Worm (Caenorhabditis elegans) whole organism, mixed stage, embryonic: ENCODE data around the gene T09A12.1.

ENCODE experiments used
- M03D4.4 ChIP-seq: sonication (generic microtip); optimal IDR thresholded peaks from 2 replicates; lab custom pipeline; 2017; ENCODE audit warnings: mild to moderate bottlenecking, missing genetic modification characterization, missing compliant biosample characterization
- bed-3 ChIP-seq: fragments of 200-800 bp; sonication (Bioruptor generic); optimal IDR thresholded peaks from 3 replicates; lab custom pipeline; 2018; ENCODE audit warnings: mild to moderate bottlenecking, missing genetic modification characterization, moderate library complexity, missing compliant biosample characterization
- blmp-1 ChIP-seq: fragments of 150-350 bp; optimal IDR thresholded peaks from 2 replicates; lab custom pipeline; 2014; ENCODE audit warnings: missing biosample characterization, missing genetic modification characterization
- ceh-39 ChIP-seq: fragments of 150-350 bp; optimal IDR thresholded peaks from 2 replicates; lab custom pipeline; 2014; ENCODE audit warnings: missing biosample characterization, missing genetic modification characterization
- ceh-43 ChIP-seq: fragments of 200-800 bp; sonication (Bioruptor generic); optimal IDR thresholded peaks from 2 replicates; lab custom pipeline; 2018; ENCODE audit warnings: mild to moderate bottlenecking, missing genetic modification characterization, moderate library complexity, missing compliant biosample characterization
- ceh-83 ChIP-seq: fragments of 200-800 bp; sonication (Bioruptor generic); optimal IDR thresholded peaks from 2 replicates; lab custom pipeline; 2018; ENCODE audit warnings: mild to moderate bottlenecking, missing genetic modification characterization, missing compliant biosample characterization
- ces-1 ChIP-seq: fragments of 150-350 bp; optimal IDR thresholded peaks from 2 replicates; lab custom pipeline; 2014; ENCODE audit warnings: missing biosample characterization, missing genetic modification reagents, missing genetic modification characterization
- cnd-1 ChIP-seq: fragments of 200-800 bp; sonication (Bioruptor generic); optimal IDR thresholded peaks from 2 replicates; lab custom pipeline; 2018; ENCODE audit warnings: mild to moderate bottlenecking, missing genetic modification characterization, missing compliant biosample characterization
- drap-1 ChIP-seq: fragments of 200-800 bp; sonication (Bioruptor generic); optimal IDR thresholded peaks from 3 replicates; lab custom pipeline; 2018; ENCODE audit warnings: mild to moderate bottlenecking, missing genetic modification characterization, missing compliant biosample characterization
- elt-1 ChIP-seq: sonication (generic microtip); optimal IDR thresholded peaks from 2 replicates; lab custom pipeline; 2017; ENCODE audit warnings: missing genetic modification characterization, mild to moderate bottlenecking, missing compliant biosample characterization, antibody characterized with exemption, moderate library complexity, borderline replicate concordance; ENCODE audit not compliant: insufficient read depth
- flh-1 ChIP-seq: fragments of 200-800 bp; sonication (Bioruptor generic); optimal IDR thresholded peaks from 2 replicates; lab custom pipeline; 2018; ENCODE audit warnings: mild to moderate bottlenecking, missing genetic modification characterization, moderate library complexity, missing compliant biosample characterization
- ham-2 ChIP-seq: fragments of 200-800 bp; sonication (Bioruptor generic); optimal IDR thresholded peaks from 2 replicates; lab custom pipeline; 2018; ENCODE audit warnings: mild to moderate bottlenecking, missing genetic modification characterization, missing compliant biosample characterization
- lin-32 ChIP-seq: fragments of 200-800 bp; sonication (Bioruptor generic); optimal IDR thresholded peaks from 2 replicates; lab custom pipeline; 2018; ENCODE audit warnings: mild to moderate bottlenecking, missing genetic modification characterization, missing compliant biosample characterization
- lsy-2 ChIP-seq: fragments of 150-350 bp; optimal IDR thresholded peaks from 2 replicates; lab custom pipeline; 2014; ENCODE audit warnings: missing biosample characterization, missing genetic modification characterization
- mab-5 ChIP-seq: fragments of 150-350 bp; optimal IDR thresholded peaks from 2 replicates; lab custom pipeline; 2014; ENCODE audit warnings: missing biosample characterization, missing genetic modification characterization
- mep-1 ChIP-seq: fragments of 150-350 bp; optimal IDR thresholded peaks from 2 replicates; lab custom pipeline; 2017; ENCODE audit warnings: missing biosample characterization, missing genetic modification reagents, missing genetic modification characterization, inconsistent platforms
- mls-2 ChIP-seq: sonication (generic microtip); optimal IDR thresholded peaks from 2 replicates; lab custom pipeline; 2016; ENCODE audit warnings: mild to moderate bottlenecking, missing genetic modification characterization, moderate library complexity, missing compliant biosample characterization
- nhr-12 ChIP-seq: fragments of 150-350 bp; optimal IDR thresholded peaks from 2 replicates; lab custom pipeline; 2014; ENCODE audit warnings: missing biosample characterization, missing genetic modification characterization
- nhr-2 ChIP-seq: fragments of 150-350 bp; optimal IDR thresholded peaks from 2 replicates; lab custom pipeline; 2014; ENCODE audit warnings: missing biosample characterization, missing genetic modification characterization
- nhr-237 ChIP-seq: fragments of 150-350 bp; optimal IDR thresholded peaks from 2 replicates; lab custom pipeline; 2014; ENCODE audit warnings: missing biosample characterization, missing genetic modification characterization
- nhr-28 ChIP-seq: fragments of 150-350 bp; optimal IDR thresholded peaks from 2 replicates; lab custom pipeline; 2014; ENCODE audit warnings: missing biosample characterization, missing genetic modification characterization
- nhr-76 ChIP-seq: sonication (generic microtip); optimal IDR thresholded peaks from 2 replicates; lab custom pipeline; 2017; ENCODE audit warnings: missing biosample characterization, missing genetic modification characterization
- pha-4 ChIP-seq: fragments of 150-350 bp; optimal IDR thresholded peaks from 2 replicates; lab custom pipeline; 2018; ENCODE audit warnings: missing biosample characterization, missing genetic modification reagents, missing genetic modification characterization
- sem-2 ChIP-seq: fragments of 200-800 bp; sonication (Bioruptor generic); optimal IDR thresholded peaks from 2 replicates; lab custom pipeline; 2018; ENCODE audit warnings: mild to moderate bottlenecking, missing genetic modification characterization, missing compliant biosample characterization
- snpc-4 ChIP-seq: fragments of 150-350 bp; optimal IDR thresholded peaks from 2 replicates; lab custom pipeline; 2014; ENCODE audit warnings: missing biosample characterization, missing genetic modification characterization
- sptf-1 ChIP-seq: sonication (generic microtip); optimal IDR thresholded peaks from 2 replicates; lab custom pipeline; 2017; ENCODE audit warnings: mild to moderate bottlenecking, missing genetic modification characterization, moderate library complexity, missing compliant biosample characterization
- tbx-8 ChIP-seq: fragments of 200-800 bp; sonication (Bioruptor generic); optimal IDR thresholded peaks from 2 replicates; lab custom pipeline; 2018; ENCODE audit warnings: mild to moderate bottlenecking, missing genetic modification characterization, moderate library complexity, missing compliant biosample characterization
- unc-120 ChIP-seq: sonication (generic microtip); optimal IDR thresholded peaks from 2 replicates; lab custom pipeline; 2017; ENCODE audit warnings: missing genetic modification characterization, missing compliant biosample characterization; ENCODE audit not compliant: poor library complexity, severe bottlenecking
- unc-39 ChIP-seq: fragments of 150-350 bp; optimal IDR thresholded peaks from 2 replicates; lab custom pipeline; 2014; ENCODE audit warnings: missing biosample characterization, missing genetic modification characterization
- unc-62 ChIP-seq: fragments of 150-350 bp; optimal IDR thresholded peaks from 2 replicates; lab custom pipeline; 2014; ENCODE audit warnings: missing biosample characterization, missing genetic modification reagents, missing genetic modification characterization
- zip-8 ChIP-seq: fragments of 150-350 bp; optimal IDR thresholded peaks from 2 replicates; lab custom pipeline; 2014; ENCODE audit warnings: missing biosample characterization, missing genetic modification characterization

Gene T09A12.1

DNA sequence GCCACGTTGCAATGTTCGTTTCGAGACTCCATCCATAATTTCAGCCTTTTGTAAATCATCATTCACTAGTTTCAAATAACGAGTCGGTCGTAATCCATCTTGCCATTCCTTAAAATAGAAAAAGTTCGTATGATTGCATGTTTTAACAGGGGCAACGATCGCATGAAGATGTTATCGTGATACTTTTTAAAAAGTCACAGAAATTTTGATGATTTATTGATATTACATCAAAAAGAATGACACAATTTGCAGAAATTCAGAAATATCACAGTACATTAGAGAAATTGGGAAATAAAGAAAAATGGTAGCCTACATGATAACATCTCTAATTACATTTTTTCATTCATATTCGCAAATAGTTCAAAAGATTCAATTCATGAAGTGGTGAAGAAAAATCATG, 29.1 kb downstream of the T09A12.1 start:
- TF ChIP-seq ham-2 = no peak
- TF ChIP-seq snpc-4 (tag; lab: Kevin White, UChicago) = no peak
- no peak for TF ChIP-seq nhr-28 (tag; lab: Kevin White, UChicago)
- TF ChIP-seq tbx-8 = no peak
- no peak for TF ChIP-seq mls-2
- no peak for TF ChIP-seq ceh-39 (tag; lab: Kevin White, UChicago)
- TF ChIP-seq bed-3 (GFP tag; lab: Kevin White, UChicago) = no peak
- TF ChIP-seq elt-1 (tag; lab: Kevin White, UChicago) = no peak
- TF ChIP-seq nhr-2 (tag; lab: Kevin White, UChicago) = no peak
- no peak for TF ChIP-seq cnd-1 (tag; lab: Kevin White, UChicago)
- TF ChIP-seq pha-4 (tag; lab: Kevin White, UChicago) = no peak
- TF ChIP-seq unc-39 = no peak
- TF ChIP-seq nhr-12 (tag; lab: Kevin White, UChicago) = no peak
- TF ChIP-seq mep-1 (tag; lab: Kevin White, UChicago) = no peak
- TF ChIP-seq unc-62 (GFP tag; lab: Kevin White, UChicago) = no peak
- no peak for TF ChIP-seq zip-8
- TF ChIP-seq mab-5 = no peak
- TF ChIP-seq ceh-83 = no peak
- TF ChIP-seq ceh-43 = no peak

DNA sequence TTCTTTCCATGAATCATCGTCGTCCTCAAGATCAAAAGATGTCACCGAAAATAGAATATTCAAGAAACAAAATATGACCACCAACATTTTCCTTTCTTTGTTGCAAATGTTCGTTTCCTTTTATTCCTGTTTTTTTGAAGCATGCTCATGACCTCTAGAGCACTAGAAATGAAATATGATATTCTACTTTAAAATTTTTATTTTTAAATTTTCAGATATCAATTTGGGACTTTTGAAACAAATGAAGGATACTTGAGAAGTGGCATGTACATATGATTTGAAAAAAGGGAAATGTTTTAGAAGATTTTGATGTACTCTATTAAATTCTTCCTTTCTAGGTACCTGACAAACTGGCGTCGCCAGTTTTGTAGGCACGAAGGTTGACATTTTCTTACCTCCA, 31.0 kb downstream of the T09A12.1 start, which contains the start of gene K07H8.11:
Gene K07H8.11 (minus strand): TSS at position 101 of the 400 bp plus-strand sequence.
- TF ChIP-seq ceh-39 (tag; lab: Kevin White, UChicago) (no peak), zip-8 (no peak), sptf-1 (tag; lab: Kevin White, UChicago) (no peak), nhr-28 (tag; lab: Kevin White, UChicago) (no peak), lsy-2 (tag; lab: Kevin White, UChicago) (no peak), nhr-76 (tag; lab: Kevin White, UChicago) (no peak), mls-2 (no peak), ceh-83 (no peak), drap-1 (GFP tag; lab: Kevin White, UChicago) (no peak), nhr-12 (tag; lab: Kevin White, UChicago) (no peak), lin-32 (GFP tag; lab: Kevin White, UChicago) (no peak), flh-1 (no peak), ceh-43 (no peak), blmp-1 (tag; lab: Kevin White, UChicago) (no peak), pha-4 (tag; lab: Kevin White, UChicago) (no peak), unc-62 (GFP tag; lab: Kevin White, UChicago) (no peak), snpc-4 (tag; lab: Kevin White, UChicago) (no peak), sem-2 (no peak), elt-1 (tag; lab: Kevin White, UChicago) (no peak), ces-1 (GFP tag; lab: Kevin White, UChicago) (no peak)

- TF ChIP-seq drap-1 (GFP tag; lab: Kevin White, UChicago) = no peak
- no peak for TF ChIP-seq nhr-28 (tag; lab: Kevin White, UChicago)
- no peak for TF ChIP-seq unc-62 (GFP tag; lab: Kevin White, UChicago)
- no peak for TF ChIP-seq nhr-237
- no peak for TF ChIP-seq sem-2
- TF ChIP-seq ceh-43 = no peak
- no peak for TF ChIP-seq M03D4.4 (tag; lab: Kevin White, UChicago)
- no peak for TF ChIP-seq ceh-83
- TF ChIP-seq snpc-4 (tag; lab: Kevin White, UChicago) = no peak
- no peak for TF ChIP-seq sptf-1 (tag; lab: Kevin White, UChicago)
- no peak for TF ChIP-seq cnd-1 (tag; lab: Kevin White, UChicago)
These were observed 32.4 kb downstream of the T09A12.1 start, which contains the start of gene K07H8.12 for ce11 chrIV:8276609-8277008. K07H8.12 (minus strand) TSS chrIV:8276709.

- TF ChIP-seq tbx-8 (no peak), nhr-12 (tag; lab: Kevin White, UChicago) (no peak), ceh-43 (no peak), cnd-1 (tag; lab: Kevin White, UChicago) (no peak), nhr-237 (no peak), ceh-39 (tag; lab: Kevin White, UChicago) (no peak), sptf-1 (tag; lab: Kevin White, UChicago) (no peak), M03D4.4 (tag; lab: Kevin White, UChicago) (no peak), ham-2 (no peak), unc-62 (GFP tag; lab: Kevin White, UChicago) (no peak), pha-4 (tag; lab: Kevin White, UChicago) (no peak), nhr-76 (tag; lab: Kevin White, UChicago) (no peak), nhr-28 (tag; lab: Kevin White, UChicago) (no peak)
These were observed 39.0 kb downstream of the T09A12.1 start for ce11 chrIV:8283214-8283613.

ce11 chrIV:8286352-8286751, 42.1 kb downstream of the T09A12.1 start, which contains the start of gene K07H8.9:
K07H8.9 (minus strand) TSS chrIV:8286476.
- TF ChIP-seq tbx-8 (no peak), nhr-28 (tag; lab: Kevin White, UChicago) (no peak), ham-2 (no peak), unc-39 (no peak), ces-1 (GFP tag; lab: Kevin White, UChicago) (no peak), mep-1 (tag; lab: Kevin White, UChicago) (no peak), nhr-2 (tag; lab: Kevin White, UChicago) (no peak), unc-120 (tag; lab: Kevin White, UChicago) (no peak), mab-5 (no peak), lsy-2 (tag; lab: Kevin White, UChicago) (no peak), nhr-12 (tag; lab: Kevin White, UChicago) (no peak), sptf-1 (tag; lab: Kevin White, UChicago) (no peak), ceh-43 (no peak), blmp-1 (tag; lab: Kevin White, UChicago) (no peak), bed-3 (GFP tag; lab: Kevin White, UChicago) (no peak), mls-2 (no peak), unc-62 (GFP tag; lab: Kevin White, UChicago) (no peak)
